Fruit fly (Drosophila melanogaster) whole organism, adult: Measurements from ENCODE around the gene CG6503.

Source experiments
- CG11617 ChIP-seq: fragments of 200-800 bp; sonication (Bioruptor generic); optimal IDR thresholded peaks from 2 replicates; lab custom pipeline; 2017; ENCODE audit warnings: mild to moderate bottlenecking, missing biosample characterization, missing genetic modification reagents, missing genetic modification characterization
- CG12768 ChIP-seq: fragments of 200-800 bp; sonication (Bioruptor generic); optimal IDR thresholded peaks from 2 replicates; lab custom pipeline; 2017; ENCODE audit warnings: missing biosample characterization, missing genetic modification characterization, mild to moderate bottlenecking, moderate library complexity, missing genetic modification reagents
- CG14711 ChIP-seq: fragments of 200-800 bp; sonication (Bioruptor generic); optimal IDR thresholded peaks from 2 replicates; lab custom pipeline; 2018; ENCODE audit warnings: missing biosample characterization, mild to moderate bottlenecking, missing genetic modification characterization, moderate library complexity
- CG1620 ChIP-seq: fragments of 200-800 bp; sonication (Bioruptor generic); optimal IDR thresholded peaks from 2 replicates; lab custom pipeline; 2016; ENCODE audit warnings: missing biosample characterization, missing genetic modification characterization
- CG7101 ChIP-seq: fragments of 200-800 bp; sonication (Bioruptor generic); optimal IDR thresholded peaks from 2 replicates; lab custom pipeline; 2018; ENCODE audit warnings: missing biosample characterization, mild to moderate bottlenecking, missing genetic modification characterization, moderate library complexity
- Clk ChIP-seq: fragments of 200-800 bp; sonication (Bioruptor generic); optimal IDR thresholded peaks from 2 replicates; lab custom pipeline; 2017; ENCODE audit warnings: missing biosample characterization, missing genetic modification characterization
- Hr96 ChIP-seq: fragments of 200-800 bp; sonication (Bioruptor generic); optimal IDR thresholded peaks from 2 replicates; lab custom pipeline; 2016; ENCODE audit warnings: missing biosample characterization, missing genetic modification characterization
- bab1 ChIP-seq: fragments of 200-800 bp; sonication (Bioruptor generic); optimal IDR thresholded peaks from 3 replicates; lab custom pipeline; 2019; ENCODE audit warnings: missing biosample characterization, mild to moderate bottlenecking, missing genetic modification characterization, moderate library complexity
- cic ChIP-seq: fragments of 200-800 bp; sonication (Bioruptor generic); optimal IDR thresholded peaks from 2 replicates; lab custom pipeline; 2017; ENCODE audit warnings: missing biosample characterization, mild to moderate bottlenecking, missing genetic modification characterization, moderate library complexity
- cnc ChIP-seq, 2 experiments: fragments of >200 bp; optimal IDR thresholded peaks; 2 replicates each; lab custom pipeline; 2017
- kay ChIP-seq: fragments of 200-800 bp; sonication (Bioruptor generic); peaks from one replicate; lab custom pipeline; 2016; ENCODE audit warnings: missing biosample characterization, missing genetic modification characterization, borderline replicate concordance
- ovo ChIP-seq: fragments of 200-800 bp; sonication (Bioruptor generic); optimal IDR thresholded peaks from 2 replicates; lab custom pipeline; 2016; ENCODE audit warnings: missing biosample characterization, missing genetic modification characterization
- toe ChIP-seq: fragments of 200-800 bp; sonication (Bioruptor generic); optimal IDR thresholded peaks from 2 replicates; lab custom pipeline; 2016; ENCODE audit warnings: missing biosample characterization, missing genetic modification characterization

dm6 chr3R:26455838-26456237 is 30.9 kb upstream of the CG6503 start, which contains the start of gene Pdf:
- TF ChIP-seq bab1 (GFP tag; lab: Kevin White, UChicago) (no peak), CG1620 (GFP tag; lab: Kevin White, UChicago) (no peak), toe (GFP tag; lab: Kevin White, UChicago) (no peak), kay (GFP tag; lab: Kevin White, UChicago) (no peak), cnc (optimal IDR thresholded peaks at IDR 0.05; lab: Kevin White, UChicago) (no peak), CG14711 (no peak), CG11617 (GFP tag; lab: Kevin White, UChicago) (no peak), CG12768 (GFP tag; lab: Kevin White, UChicago) (no peak), CG7101 (tag; lab: Kevin White, UChicago) (no peak), Hr96 (GFP tag; lab: Kevin White, UChicago) (no peak), cic (no peak), ovo (GFP tag; lab: Kevin White, UChicago) (no peak), Clk (GFP tag; lab: Kevin White, UChicago) (no peak)
